Worm (Caenorhabditis elegans): Measurements from ENCODE around the gene Y48A6C.8.

ce11 chrIII:11077404-11077803, 50.0 kb downstream of the Y48A6C.8 start, which contains the start of gene str-246:
- TF ChIP-seq nhr-10 (tag; optimal IDR thresholded peaks at IDR 0.05) (no peak), ztf-11 (tag; optimal IDR thresholded peaks at IDR 0.05) (no peak), spr-1 (tag; optimal IDR thresholded peaks at IDR 0.05) (no peak)
